ENCODE assay signal across 5 worm cellular contexts in the genomic region with DNA sequence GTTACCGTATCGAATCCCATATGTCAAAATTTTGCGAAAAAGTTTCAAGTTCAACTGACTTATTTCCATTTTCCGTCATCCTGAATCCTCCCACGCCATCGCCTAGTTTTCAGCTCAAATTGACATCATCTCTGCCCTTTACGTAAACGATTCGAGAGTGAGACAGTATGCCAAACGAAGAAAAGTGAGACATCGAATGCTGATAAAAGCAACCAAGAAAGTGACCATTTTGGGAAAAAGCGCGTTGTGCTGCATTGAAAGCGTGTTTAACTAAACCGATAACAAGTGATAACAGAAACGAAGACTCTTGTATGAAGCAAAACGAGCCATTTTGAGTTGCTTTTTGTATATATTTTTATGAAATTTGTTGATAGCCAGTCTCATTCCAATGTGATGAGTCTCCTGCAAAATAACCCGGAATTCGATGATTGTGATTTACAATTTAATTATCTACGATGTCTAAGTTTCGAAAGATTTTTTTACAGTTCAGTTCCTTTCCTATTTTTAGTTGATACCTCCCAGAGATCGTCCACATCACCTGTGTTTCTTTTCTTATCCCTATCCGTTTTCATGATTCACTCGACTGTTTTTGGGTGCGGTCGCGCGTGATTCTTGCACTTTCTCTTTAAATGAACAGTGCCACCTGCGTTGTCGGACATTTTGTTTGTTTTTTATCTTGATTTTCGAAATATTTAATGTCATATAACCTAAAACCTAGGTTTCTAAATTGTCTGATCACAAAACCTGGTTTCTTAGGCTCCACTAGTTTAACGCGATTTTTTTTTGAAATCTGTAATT.
TF ChIP-seq lines count a peak whose summit lies in the region.

No protein-coding gene starts in this region.

TF ChIP-seq in whole organism, L1 larva, 84 proteins besides CTCF, POLR2A, EP300 and RAD21:
- TF ChIP-seq elt-2 (tag; optimal IDR thresholded peaks at IDR 0.05; lab: Kevin White, UChicago), result peak; percentile 83
- no peak for TF ChIP-seq snu-23 (GFP tag; optimal IDR thresholded peaks at IDR 0.05; lab: Kevin White, UChicago)
- TF ChIP-seq nhr-85 (tag; lab: Kevin White, UChicago), result peak; percentile 84
- TF ChIP-seq elt-3 (tag; optimal IDR thresholded peaks at IDR 0.05; lab: Kevin White, UChicago), result peak in 1 of 6 experiments; percentile 68
- TF ChIP-seq lin-13 (GFP tag; optimal IDR thresholded peaks at IDR 0.05; lab: Kevin White, UChicago), result no peak
- TF ChIP-seq lin-14 (GFP tag; optimal IDR thresholded peaks at IDR 0.05; lab: Kevin White, UChicago), result peak; percentile 39
- TF ChIP-seq blmp-1 (tag; optimal IDR thresholded peaks at IDR 0.05; lab: Kevin White, UChicago), result peak; percentile 95

TF ChIP-seq in whole organism, L2 larva, 48 proteins besides CTCF, POLR2A, EP300 and RAD21:
- peak; percentile 67 for TF ChIP-seq F13H6.1 (tag; optimal IDR thresholded peaks at IDR 0.05; lab: Kevin White, UChicago)
- TF ChIP-seq crh-2 (tag; optimal IDR thresholded peaks at IDR 0.05; lab: Kevin White, UChicago), result peak; percentile 41
- no peak for TF ChIP-seq nhr-10 (tag; optimal IDR thresholded peaks at IDR 0.05; lab: Kevin White, UChicago)
- TF ChIP-seq dmd-4 (tag; optimal IDR thresholded peaks at IDR 0.05; lab: Kevin White, UChicago), result no peak
- no peak for TF ChIP-seq lin-13 (GFP tag; optimal IDR thresholded peaks at IDR 0.05; lab: Kevin White, UChicago)
- no peak for TF ChIP-seq ZK546.5 (tag; optimal IDR thresholded peaks at IDR 0.05; lab: Kevin White, UChicago)
- peak; percentile 92 for TF ChIP-seq fos-1 (tag; optimal IDR thresholded peaks at IDR 0.05; lab: Kevin White, UChicago)
- no peak for TF ChIP-seq egl-27 (tag; optimal IDR thresholded peaks at IDR 0.05; lab: Kevin White, UChicago)
- TF ChIP-seq nhr-129 (tag; optimal IDR thresholded peaks at IDR 0.05; lab: Kevin White, UChicago), result peak; percentile 12
- TF ChIP-seq sma-9 (GFP tag; optimal IDR thresholded peaks at IDR 0.05; lab: Kevin White, UChicago), result peak; percentile 29
- no peak for TF ChIP-seq sma-9 (tag; optimal IDR thresholded peaks at IDR 0.05; lab: Kevin White, UChicago)
- TF ChIP-seq elt-1 (tag; optimal IDR thresholded peaks at IDR 0.05; lab: Kevin White, UChicago), result no peak
- TF ChIP-seq elt-3 (tag; optimal IDR thresholded peaks at IDR 0.05; lab: Kevin White, UChicago), result no peak
- TF ChIP-seq nhr-6 (tag; optimal IDR thresholded peaks at IDR 0.05; lab: Kevin White, UChicago), result no peak
- TF ChIP-seq snpc-4 (tag; optimal IDR thresholded peaks at IDR 0.05; lab: Kevin White, UChicago), result no peak
- no peak for TF ChIP-seq lin-11 (tag; optimal IDR thresholded peaks at IDR 0.05; lab: Kevin White, UChicago)

TF ChIP-seq in whole organism, L3 larva, 47 proteins besides CTCF, POLR2A, EP300 and RAD21:
- no peak for TF ChIP-seq eor-1 (tag; optimal IDR thresholded peaks at IDR 0.05; lab: Kevin White, UChicago)
- peak; percentile 50 for TF ChIP-seq skn-1 (tag; optimal IDR thresholded peaks at IDR 0.05; lab: Kevin White, UChicago)
- TF ChIP-seq pqm-1 (tag; optimal IDR thresholded peaks at IDR 0.05; lab: Kevin White, UChicago), result peak; percentile 90
- TF ChIP-seq mdl-1 (tag; optimal IDR thresholded peaks at IDR 0.05; lab: Kevin White, UChicago), result no peak
- peak; percentile 36 for TF ChIP-seq pha-4 (tag; optimal IDR thresholded peaks at IDR 0.05; lab: Kevin White, UChicago)
- peak; percentile 93 for TF ChIP-seq elt-2 (tag; optimal IDR thresholded peaks at IDR 0.05; lab: Kevin White, UChicago)
TF ChIP-seq in whole organism, L3 larva: peak in this region for 4.

TF ChIP-seq in whole organism, L4 larva, 104 proteins besides CTCF, POLR2A, EP300 and RAD21 (continues in another document):
- no peak for TF ChIP-seq nhr-48 (tag; optimal IDR thresholded peaks at IDR 0.05; lab: Kevin White, UChicago)
- TF ChIP-seq daf-8 (GFP tag; IDR thresholded peaks at IDR 0.05; lab: Robert Waterston, UW), result no peak
- TF ChIP-seq daf-19 (GFP tag; conservative IDR thresholded peaks at IDR 0.05; lab: Robert Waterston, UW), result no peak
- TF ChIP-seq ZK337.2 (GFP tag; IDR thresholded peaks at IDR 0.05; lab: Robert Waterston, UW), result no peak
- no peak for TF ChIP-seq daf-12 (tag; optimal IDR thresholded peaks at IDR 0.05; lab: Kevin White, UChicago)
- TF ChIP-seq mxl-3 (GFP tag; optimal IDR thresholded peaks at IDR 0.05; lab: Kevin White, UChicago), result peak; percentile 64
- TF ChIP-seq nhr-237 (tag; optimal IDR thresholded peaks at IDR 0.05; lab: Kevin White, UChicago), result no peak
- no peak for TF ChIP-seq D1046.2 (GFP tag; IDR thresholded peaks at IDR 0.05; lab: Robert Waterston, UW)
- TF ChIP-seq ztf-11 (tag; optimal IDR thresholded peaks at IDR 0.05; lab: Kevin White, UChicago), result no peak
- TF ChIP-seq F49E8.2 (tag; optimal IDR thresholded peaks at IDR 0.05; lab: Kevin White, UChicago; ENCODE audit: borderline replicate concordance), result no peak
- no peak for TF ChIP-seq lin-29 (GFP tag; IDR thresholded peaks at IDR 0.05; lab: Robert Waterston, UW)
- no peak for TF ChIP-seq unc-130 (GFP tag; optimal IDR thresholded peaks at IDR 0.05; lab: Kevin White, UChicago)
- TF ChIP-seq nhr-11 (tag; optimal IDR thresholded peaks at IDR 0.05; lab: Kevin White, UChicago), result no peak
- no peak for TF ChIP-seq mep-1 (tag; optimal IDR thresholded peaks at IDR 0.05; lab: Kevin White, UChicago)
- no peak for TF ChIP-seq nhr-42 (GFP tag; IDR thresholded peaks at IDR 0.05; lab: Robert Waterston, UW)
- no peak for TF ChIP-seq lin-15B (tag; optimal IDR thresholded peaks at IDR 0.05; lab: Kevin White, UChicago)
- TF ChIP-seq unc-39 (tag; optimal IDR thresholded peaks at IDR 0.05; lab: Kevin White, UChicago), result no peak
- TF ChIP-seq duxl-1 (tag; optimal IDR thresholded peaks at IDR 0.05; lab: Kevin White, UChicago; ENCODE audit: poor library complexity), result no peak
- TF ChIP-seq zfp-2 (tag; optimal IDR thresholded peaks at IDR 0.05; lab: Kevin White, UChicago), result no peak
- TF ChIP-seq ctbp-1 (GFP tag; IDR thresholded peaks at IDR 0.05; lab: Robert Waterston, UW), result no peak
- no peak for TF ChIP-seq zfp-3 (GFP tag; conservative IDR thresholded peaks at IDR 0.05; lab: Robert Waterston, UW)
- TF ChIP-seq ceh-44 (GFP tag; IDR thresholded peaks at IDR 0.05; lab: Robert Waterston, UW), result no peak
- no peak for TF ChIP-seq hlh-30 (tag; optimal IDR thresholded peaks at IDR 0.05; lab: Kevin White, UChicago; ENCODE audit: insufficient read depth)
- TF ChIP-seq jun-1 (tag; optimal IDR thresholded peaks at IDR 0.05; lab: Kevin White, UChicago), result no peak
- TF ChIP-seq R02D3.7 (tag; optimal IDR thresholded peaks at IDR 0.05; lab: Kevin White, UChicago), result no peak
- no peak for TF ChIP-seq sdz-12 (GFP tag; optimal IDR thresholded peaks at IDR 0.05; lab: Kevin White, UChicago)
- no peak for TF ChIP-seq mdl-1 (tag; optimal IDR thresholded peaks at IDR 0.05; lab: Kevin White, UChicago)
- TF ChIP-seq nhr-102 (tag; optimal IDR thresholded peaks at IDR 0.05; lab: Kevin White, UChicago), result no peak
- no peak for TF ChIP-seq zip-2 (tag; optimal IDR thresholded peaks at IDR 0.05; lab: Kevin White, UChicago)
- peak; percentile 63 for TF ChIP-seq nhr-77 (tag; optimal IDR thresholded peaks at IDR 0.05; lab: Kevin White, UChicago)

TF ChIP-seq in whole organism, young adult, 124 proteins besides CTCF, POLR2A, EP300 and RAD21:
- peak; percentile 59 for TF ChIP-seq dox-1 (GFP tag; IDR thresholded peaks at IDR 0.05; lab: Robert Waterston, UW)
- no peak for TF ChIP-seq C06A6.2 (GFP tag; conservative IDR thresholded peaks at IDR 0.05; lab: Robert Waterston, UW)
- no peak for TF ChIP-seq pha-4 (tag; optimal IDR thresholded peaks at IDR 0.05; lab: Kevin White, UChicago)
- TF ChIP-seq atf-7 (tag; optimal IDR thresholded peaks at IDR 0.05; lab: Kevin White, UChicago), result peak; percentile 38
- peak; percentile 94 for TF ChIP-seq nhr-80 (tag; optimal IDR thresholded peaks at IDR 0.05; lab: Kevin White, UChicago)
- no peak for TF ChIP-seq F37B4.10 (GFP tag; IDR thresholded peaks at IDR 0.05; lab: Robert Waterston, UW)
- TF ChIP-seq ets-4 (GFP tag; optimal IDR thresholded peaks at IDR 0.05; lab: Kevin White, UChicago), result peak; percentile 34
- no peak for TF ChIP-seq lin-26 (GFP tag; IDR thresholded peaks at IDR 0.05; lab: Robert Waterston, UW)
